Fruit fly (Drosophila melanogaster) whole organism, adult: ENCODE results near the gene Prim1.
A peak's percentile ranks its signal among the peaks of the same experiment; 100 is the strongest.

Source experiments
- CG33017 ChIP-seq: fragments of 200-800 bp; sonication (Bioruptor generic); optimal IDR thresholded peaks from 2 replicates; lab custom pipeline; 2018; ENCODE audit warnings: missing biosample characterization, mild to moderate bottlenecking, missing genetic modification characterization, moderate library complexity
- CG5204 ChIP-seq: fragments of 200-800 bp; sonication (Bioruptor generic); optimal IDR thresholded peaks from 2 replicates; lab custom pipeline; 2016; ENCODE audit warnings: missing biosample characterization, missing genetic modification characterization
- CG7045 ChIP-seq: fragments of 200-800 bp; sonication (Bioruptor generic); optimal IDR thresholded peaks from 2 replicates; lab custom pipeline; 2017; ENCODE audit warnings: missing biosample characterization, mild to moderate bottlenecking, missing genetic modification characterization
- CG7101 ChIP-seq: fragments of 200-800 bp; sonication (Bioruptor generic); optimal IDR thresholded peaks from 2 replicates; lab custom pipeline; 2018; ENCODE audit warnings: missing biosample characterization, mild to moderate bottlenecking, missing genetic modification characterization, moderate library complexity
- Mnt ChIP-seq: fragments of 200-800 bp; sonication (Bioruptor generic); optimal IDR thresholded peaks from 2 replicates; lab custom pipeline; 2016; ENCODE audit warnings: missing biosample characterization, mild to moderate bottlenecking, missing genetic modification characterization
- cic ChIP-seq: fragments of 200-800 bp; sonication (Bioruptor generic); optimal IDR thresholded peaks from 2 replicates; lab custom pipeline; 2017; ENCODE audit warnings: missing biosample characterization, mild to moderate bottlenecking, missing genetic modification characterization, moderate library complexity
- kay ChIP-seq: fragments of 200-800 bp; sonication (Bioruptor generic); peaks from one replicate; lab custom pipeline; 2016; ENCODE audit warnings: missing biosample characterization, missing genetic modification characterization, borderline replicate concordance
- tj ChIP-seq: fragments of 200-800 bp; sonication (Bioruptor generic); optimal IDR thresholded peaks from 3 replicates; lab custom pipeline; 2017; ENCODE audit warnings: missing biosample characterization, mild to moderate bottlenecking, missing genetic modification characterization, moderate library complexity
- toe ChIP-seq: fragments of 200-800 bp; sonication (Bioruptor generic); optimal IDR thresholded peaks from 2 replicates; lab custom pipeline; 2016; ENCODE audit warnings: missing biosample characterization, missing genetic modification characterization

dm6 chr3L:8346100-8346980 is 6.2 kb downstream of the Prim1 start, which contains the start of the genes CG7182 and GAPcenA:
- TF ChIP-seq CG5204, result no peak
- TF ChIP-seq cic (GFP tag; lab: Kevin White, UChicago), result no peak
- peak; percentile 77 for TF ChIP-seq toe (GFP tag; lab: Kevin White, UChicago)
- TF ChIP-seq kay (GFP tag; lab: Kevin White, UChicago), result no peak
- TF ChIP-seq tj (GFP tag; lab: Kevin White, UChicago), result peak; percentile 62
- peak; percentile 94 for TF ChIP-seq Mnt (GFP tag; lab: Kevin White, UChicago)
- TF ChIP-seq CG7101 (tag; lab: Kevin White, UChicago), result peak; percentile 89
- peak; percentile 80 for TF ChIP-seq CG7045
- TF ChIP-seq CG33017 (tag; lab: Kevin White, UChicago), result peak; percentile 83
